Fruit fly (Drosophila melanogaster) whole organism, embryonic: ENCODE data around the gene Prp39.

Experiments
- ATbp ChIP-seq: fragments of 200-800 bp; sonication (Bioruptor generic); optimal IDR thresholded peaks from 2 replicates; lab custom pipeline; 2017; ENCODE audit warnings: missing biosample characterization, mild to moderate bottlenecking, missing genetic modification characterization, missing genetic modification reagents
- Atf3 ChIP-seq: fragments of 200-800 bp; sonication (Bioruptor generic); optimal IDR thresholded peaks from 3 replicates; lab custom pipeline; 2016; ENCODE audit warnings: missing biosample characterization, missing genetic modification characterization
- Awh ChIP-seq: fragments of 200-800 bp; sonication (Bioruptor generic); IDR thresholded peaks from 2 replicates; pipeline ENCODE4, ENCODE4 v1.3.6; 2022; ENCODE audit warnings: missing biosample characterization, missing genetic modification characterization
- BtbVII ChIP-seq: fragments of 200-800 bp; sonication (Bioruptor generic); optimal IDR thresholded peaks from 3 replicates; lab custom pipeline; 2017; ENCODE audit warnings: missing biosample characterization, mild to moderate bottlenecking, missing genetic modification characterization
- CG11093 ChIP-seq: fragments of 200-800 bp; sonication (Bioruptor generic); IDR thresholded peaks from 3 replicates; pipeline ENCODE4 v1.3.6; 2022; ENCODE audit warnings: missing biosample characterization, missing genetic modification characterization
- CG12236 ChIP-seq: fragments of 200-800 bp; sonication (Bioruptor generic); optimal IDR thresholded peaks from 2 replicates; lab custom pipeline; 2016; ENCODE audit warnings: missing biosample characterization, missing genetic modification characterization
- CG1529 ChIP-seq: fragments of 200-800 bp; sonication (Bioruptor generic); optimal IDR thresholded peaks from 3 replicates; lab custom pipeline; 2018; ENCODE audit warnings: missing biosample characterization, missing genetic modification characterization
- CG1602 ChIP-seq: fragments of 200-800 bp; sonication (Bioruptor generic); optimal IDR thresholded peaks from 3 replicates; lab custom pipeline; 2016; ENCODE audit warnings: missing biosample characterization, missing genetic modification characterization
- CG16863 ChIP-seq: fragments of 200-800 bp; sonication (Bioruptor generic); optimal IDR thresholded peaks from 3 replicates; lab custom pipeline; 2016; ENCODE audit warnings: missing biosample characterization, missing genetic modification characterization
- CG17829 ChIP-seq: fragments of 200-800 bp; optimal IDR thresholded peaks from 2 replicates; lab custom pipeline; 2019; ENCODE audit warnings: missing biosample characterization, mild to moderate bottlenecking, missing genetic modification characterization, moderate library complexity
- CG30020 ChIP-seq: fragments of 200-800 bp; optimal IDR thresholded peaks from 2 replicates; lab custom pipeline; 2019; ENCODE audit warnings: missing biosample characterization, mild to moderate bottlenecking, missing genetic modification characterization, moderate library complexity
- CG4360 ChIP-seq: fragments of 200-800 bp; sonication (Bioruptor generic); IDR thresholded peaks from 2 replicates; pipeline ENCODE4 v1.3.6; 2022; ENCODE audit warnings: missing biosample characterization, missing genetic modification characterization
- CG6683 ChIP-seq: fragments of 200-800 bp; sonication (Bioruptor generic); optimal IDR thresholded peaks from 2 replicates; lab custom pipeline; 2017; ENCODE audit warnings: missing biosample characterization, mild to moderate bottlenecking, missing genetic modification characterization, missing genetic modification reagents
- CG6689 ChIP-seq: fragments of 200-800 bp; sonication (Bioruptor generic); IDR thresholded peaks from 2 replicates; pipeline ENCODE4 v1.3.6; 2022; ENCODE audit warnings: missing biosample characterization, missing genetic modification characterization
- CG7271 ChIP-seq: fragments of 200-800 bp; sonication (Bioruptor generic); optimal IDR thresholded peaks from 2 replicates; lab custom pipeline; 2018; ENCODE audit warnings: missing biosample characterization, mild to moderate bottlenecking, missing genetic modification characterization, moderate library complexity
- CG7963 ChIP-seq: fragments of 200-800 bp; sonication (Bioruptor generic); IDR thresholded peaks from 3 replicates; pipeline ENCODE4 v1.3.6; 2022; ENCODE audit warnings: missing biosample characterization, missing genetic modification characterization; ENCODE audit not compliant: partially characterized antibody
- CHES-1-like ChIP-seq: fragments of 200-800 bp; sonication (Bioruptor generic); optimal IDR thresholded peaks from 2 replicates; lab custom pipeline; 2016; ENCODE audit warnings: missing biosample characterization, missing genetic modification characterization
- D19A ChIP-seq: fragments of 200-800 bp; optimal IDR thresholded peaks from 3 replicates; lab custom pipeline; 2019; ENCODE audit warnings: missing biosample characterization, mild to moderate bottlenecking, missing genetic modification characterization, moderate library complexity
- D19B ChIP-seq: fragments of 200-800 bp; sonication (Bioruptor generic); optimal IDR thresholded peaks from 2 replicates; lab custom pipeline; 2017; ENCODE audit warnings: missing biosample characterization, mild to moderate bottlenecking, missing genetic modification characterization
- Dp ChIP-seq: fragments of 200-800 bp; sonication (Bioruptor generic); optimal IDR thresholded peaks from 2 replicates; lab custom pipeline; 2018; ENCODE audit warnings: missing biosample characterization, mild to moderate bottlenecking, missing genetic modification characterization, moderate library complexity
- E2f2 ChIP-seq: fragments of 200-800 bp; sonication (Bioruptor generic); IDR thresholded peaks from 2 replicates; pipeline ENCODE4 v1.3.6; 2022; ENCODE audit warnings: missing biosample characterization, missing genetic modification characterization
- Elba2 ChIP-seq: fragments of 200-800 bp; sonication (Bioruptor generic); optimal IDR thresholded peaks from 3 replicates; lab custom pipeline; 2016; ENCODE audit warnings: missing biosample characterization, missing genetic modification characterization
- Oli ChIP-seq: fragments of 200-800 bp; sonication (Bioruptor generic); optimal IDR thresholded peaks from 2 replicates; lab custom pipeline; 2018; ENCODE audit warnings: missing biosample characterization, mild to moderate bottlenecking, missing genetic modification characterization, moderate library complexity
- Opbp ChIP-seq: fragments of 200-800 bp; sonication (Bioruptor generic); IDR thresholded peaks from 3 replicates; pipeline ENCODE4 v1.3.6; 2022; ENCODE audit warnings: missing biosample characterization, missing genetic modification characterization; ENCODE audit not compliant: partially characterized antibody
- Side ChIP-seq: fragments of 200-800 bp; sonication (Bioruptor generic); optimal IDR thresholded peaks from 2 replicates; lab custom pipeline; 2016; ENCODE audit warnings: missing biosample characterization, missing genetic modification characterization
- Trl ChIP-seq, 3 experiments: fragments of >200 bp in 2 of 3; fragments of 200-800 bp in 1 of 3; sonication (Bioruptor generic) in 1 of 3; optimal IDR thresholded peaks; 2 replicates in 1 of 3; 3 replicates in 2 of 3; lab custom pipeline; 2016 to 2017; ENCODE audit warnings: missing biosample characterization in 1 of 3, missing genetic modification characterization in 1 of 3
- Xrp1 ChIP-seq: fragments of 200-800 bp; sonication (Bioruptor generic); IDR thresholded peaks from 2 replicates; pipeline ENCODE4 v1.3.6; 2022; ENCODE audit warnings: missing biosample characterization, missing genetic modification characterization
- az2 ChIP-seq: fragments of 200-800 bp; sonication (Bioruptor generic); optimal IDR thresholded peaks from 3 replicates; lab custom pipeline; 2016; ENCODE audit warnings: missing biosample characterization, missing genetic modification characterization
- cg ChIP-seq: fragments of 200-800 bp; sonication (Bioruptor generic); optimal IDR thresholded peaks from 3 replicates; lab custom pipeline; 2019; ENCODE audit warnings: missing biosample characterization, mild to moderate bottlenecking, missing genetic modification characterization, moderate library complexity
- crp ChIP-seq, 2 experiments: fragments of 200-800 bp; sonication (Bioruptor generic); optimal IDR thresholded peaks; 2 replicates in 1 of 2; 3 replicates in 1 of 2; lab custom pipeline; 2017; ENCODE audit warnings: missing biosample characterization in 2 of 2, missing genetic modification characterization in 2 of 2, mild to moderate bottlenecking in 1 of 2, moderate library complexity in 1 of 2
- cwo ChIP-seq: fragments of 200-800 bp; sonication (Bioruptor generic); optimal IDR thresholded peaks from 3 replicates; lab custom pipeline; 2017; ENCODE audit warnings: missing biosample characterization, missing genetic modification characterization, mild to moderate bottlenecking, moderate library complexity, missing genetic modification reagents
- dmrt11E ChIP-seq: fragments of 200-800 bp; sonication (Bioruptor generic); optimal IDR thresholded peaks from 3 replicates; lab custom pipeline; 2018; ENCODE audit warnings: missing biosample characterization, mild to moderate bottlenecking, missing genetic modification characterization, moderate library complexity
- hkb ChIP-seq, 2 experiments: fragments of 200-800 bp in 1 of 2; fragments of >200 bp in 1 of 2; sonication (Bioruptor generic) in 1 of 2; IDR thresholded peaks in 1 of 2; optimal IDR thresholded peaks in 1 of 2; 2 replicates each; pipeline versions ENCODE4 v1.3.6 to Lab custom; 2017 to 2022; ENCODE audit warnings: missing biosample characterization in 1 of 2, missing genetic modification characterization in 1 of 2
- kay ChIP-seq: fragments of 200-800 bp; sonication (Bioruptor generic); optimal IDR thresholded peaks from 2 replicates; lab custom pipeline; 2016; ENCODE audit warnings: missing biosample characterization, missing genetic modification characterization
- knrl ChIP-seq: fragments of 200-800 bp; sonication (Bioruptor generic); IDR thresholded peaks from 3 replicates; pipeline ENCODE4 v1.3.6; 2022; ENCODE audit warnings: missing biosample characterization, missing genetic modification characterization; ENCODE audit not compliant: partially characterized antibody
- lab ChIP-seq: fragments of 200-800 bp; sonication (Bioruptor generic); optimal IDR thresholded peaks from 3 replicates; lab custom pipeline; 2017; ENCODE audit warnings: missing biosample characterization, missing genetic modification characterization, mild to moderate bottlenecking, moderate library complexity, missing genetic modification reagents
- nerfin-1 ChIP-seq: fragments of 200-800 bp; sonication (Bioruptor generic); optimal IDR thresholded peaks from 3 replicates; lab custom pipeline; 2019; ENCODE audit warnings: missing biosample characterization, mild to moderate bottlenecking, missing genetic modification characterization, moderate library complexity
- nmo ChIP-seq: fragments of 200-800 bp; sonication (Bioruptor generic); optimal IDR thresholded peaks from 2 replicates; lab custom pipeline; 2018; ENCODE audit warnings: missing biosample characterization, mild to moderate bottlenecking, missing genetic modification characterization, moderate library complexity
- otp ChIP-seq: fragments of 200-800 bp; sonication (Bioruptor generic); IDR thresholded peaks from 3 replicates; pipeline ENCODE4, ENCODE4 v1.3.6; 2022; ENCODE audit warnings: missing biosample characterization, missing genetic modification characterization
- p53 ChIP-seq: fragments of 200-800 bp; sonication (Bioruptor generic); optimal IDR thresholded peaks from 2 replicates; lab custom pipeline; 2016; ENCODE audit warnings: missing biosample characterization, missing genetic modification characterization
- pb ChIP-seq: fragments of 200-800 bp; sonication (Bioruptor generic); optimal IDR thresholded peaks from 3 replicates; lab custom pipeline; 2016; ENCODE audit warnings: missing biosample characterization, missing genetic modification characterization
- peb ChIP-seq: fragments of 200-800 bp; sonication (Bioruptor generic); IDR thresholded peaks from 2 replicates; pipeline ENCODE4 v1.3.6; 2022; ENCODE audit warnings: missing biosample characterization, missing genetic modification characterization
- prd ChIP-seq, 3 experiments: fragments of >200 bp in 2 of 3; fragments of 200-800 bp in 1 of 3; sonication (Bioruptor generic) in 1 of 3; optimal IDR thresholded peaks in 2 of 3; IDR thresholded peaks in 1 of 3; 2 replicates in 2 of 3; 3 replicates in 1 of 3; pipeline versions ENCODE4 v1.3.6 to Lab custom; 2017 to 2022; ENCODE audit warnings: missing biosample characterization in 1 of 3, missing genetic modification characterization in 1 of 3
- pros ChIP-seq: fragments of 200-800 bp; sonication (Bioruptor generic); optimal IDR thresholded peaks from 3 replicates; lab custom pipeline; 2019; ENCODE audit warnings: missing biosample characterization, mild to moderate bottlenecking, missing genetic modification characterization, moderate library complexity
- scrt ChIP-seq: fragments of 200-800 bp; sonication (Bioruptor generic); optimal IDR thresholded peaks from 2 replicates; lab custom pipeline; 2018; ENCODE audit warnings: missing biosample characterization, mild to moderate bottlenecking, missing genetic modification characterization, moderate library complexity
- unc-4 ChIP-seq: fragments of 200-800 bp; sonication (Bioruptor generic); IDR thresholded peaks from 2 replicates; pipeline ENCODE4 v1.3.6; 2022; ENCODE audit warnings: missing biosample characterization, missing genetic modification characterization; ENCODE audit not compliant: partially characterized antibody
- zf30C ChIP-seq: fragments of 200-800 bp; sonication (Bioruptor generic); optimal IDR thresholded peaks from 3 replicates; lab custom pipeline; 2018; ENCODE audit warnings: missing biosample characterization, mild to moderate bottlenecking, missing genetic modification characterization

Prp39 gene

DNA sequence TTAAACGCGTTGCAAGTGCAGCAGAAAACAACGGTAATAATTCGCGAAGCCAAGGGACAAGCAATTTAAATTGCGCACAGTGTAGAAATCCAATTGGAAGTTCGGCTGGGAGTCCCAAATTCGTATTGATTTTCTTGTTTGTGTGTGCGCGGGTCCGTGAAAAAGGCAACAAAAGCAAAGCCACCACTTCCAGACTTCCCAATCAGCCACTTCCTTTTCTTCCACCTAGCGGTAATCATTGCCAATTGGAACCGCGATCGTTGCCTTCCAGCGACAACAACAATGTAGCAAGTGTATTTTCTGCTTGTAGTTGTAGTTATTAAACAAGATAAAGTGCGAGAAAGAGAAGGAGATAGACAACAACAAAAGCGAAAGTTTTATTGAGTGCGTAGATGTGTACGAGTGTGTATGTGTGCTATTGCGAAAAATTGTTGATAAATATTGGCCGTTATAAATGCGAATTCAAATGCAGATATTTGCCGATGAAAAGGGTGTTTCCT lies 33.5 kb downstream of the Prp39 start (continued):
- TF ChIP-seq nmo (GFP tag; lab: Kevin White, UChicago) (no peak), cwo (no peak), BtbVII (GFP tag; lab: Kevin White, UChicago) (peak; percentile 4), knrl (no peak), otp (GFP tag; lab: Robert Waterston, UW) (0 out of 3 replicates have a peak, but pooled peaks have one; percentile 2), peb (GFP tag; lab: Robert Waterston, UW) (no peak), Trl (optimal IDR thresholded peaks at IDR 0.05; lab: Kevin White, UChicago) (no peak), Trl (GFP tag; optimal IDR thresholded peaks at IDR 0.05; lab: Kevin White, UChicago) (no peak), Xrp1 (GFP tag; lab: Robert Waterston, UW) (0 out of 2 replicates have a peak, but pooled peaks have one; percentile 36), zf30C (peak; percentile 23), cg (GFP tag; lab: Kevin White, UChicago) (peak; percentile 48), Awh (GFP tag; lab: Robert Waterston, UW) (0 out of 2 replicates have a peak, but pooled peaks have one; percentile 64), CG4360 (GFP tag; lab: Robert Waterston, UW) (0 out of 2 replicates have a peak, but pooled peaks have one; percentile 55), crp (GFP tag; optimal IDR thresholded peaks at IDR 0.05; lab: Kevin White, UChicago) (peak in 1 of 2 experiments; percentile 13)

dm6 chr3R:28845981-28846380 lies 34.1 kb downstream of the Prp39 start:
- no peak for TF ChIP-seq CG16863 (GFP tag; lab: Kevin White, UChicago)
- TF ChIP-seq CG17829 (tag; lab: Kevin White, UChicago): no peak
- TF ChIP-seq az2: no peak
- no peak for TF ChIP-seq CG7271 (tag; lab: Kevin White, UChicago)
- no peak for TF ChIP-seq CG30020 (tag; lab: Kevin White, UChicago)
- TF ChIP-seq CG1602: no peak
- TF ChIP-seq prd (optimal IDR thresholded peaks at IDR 0.05; lab: Kevin White, UChicago): no peak
- no peak for TF ChIP-seq prd (GFP tag; IDR thresholded peaks at IDR 0.05; lab: Robert Waterston, UW)
- no peak for TF ChIP-seq pb
- peak; percentile 61 for TF ChIP-seq nerfin-1
- no peak for TF ChIP-seq CHES-1-like (GFP tag; lab: Kevin White, UChicago)
- no peak for TF ChIP-seq D19B (GFP tag; lab: Kevin White, UChicago)
- no peak for TF ChIP-seq Oli (tag; lab: Kevin White, UChicago)
- no peak for TF ChIP-seq p53 (GFP tag; lab: Kevin White, UChicago)
- no peak for TF ChIP-seq unc-4 (GFP tag; lab: Robert Waterston, UW)
- TF ChIP-seq D19A (tag; lab: Kevin White, UChicago): peak; percentile 26
- TF ChIP-seq CG7963: no peak
- no peak for TF ChIP-seq ATbp
- TF ChIP-seq scrt (GFP tag; lab: Kevin White, UChicago): no peak
- no peak for TF ChIP-seq lab (GFP tag; lab: Kevin White, UChicago)
- no peak for TF ChIP-seq CG12236 (GFP tag; lab: Kevin White, UChicago)
- TF ChIP-seq kay: no peak
- no peak for TF ChIP-seq CG1529 (GFP tag; lab: Kevin White, UChicago)
- no peak for TF ChIP-seq Atf3 (GFP tag; lab: Kevin White, UChicago)
- TF ChIP-seq hkb (optimal IDR thresholded peaks at IDR 0.05; lab: Kevin White, UChicago): no peak
- no peak for TF ChIP-seq hkb (GFP tag; IDR thresholded peaks at IDR 0.05; lab: Robert Waterston, UW)
- no peak for TF ChIP-seq CG11093 (GFP tag; lab: Robert Waterston, UW)
- TF ChIP-seq Awh (GFP tag; lab: Robert Waterston, UW): no peak
- peak; percentile 54 for TF ChIP-seq pros (GFP tag; lab: Kevin White, UChicago)
- TF ChIP-seq Dp (GFP tag; lab: Kevin White, UChicago): no peak
- no peak for TF ChIP-seq CG6683 (GFP tag; lab: Kevin White, UChicago)
- no peak for TF ChIP-seq Elba2 (GFP tag; lab: Kevin White, UChicago)
- TF ChIP-seq dmrt11E (tag; lab: Kevin White, UChicago): no peak
- no peak for TF ChIP-seq E2f2 (GFP tag; lab: Robert Waterston, UW)
- no peak for TF ChIP-seq Side
- TF ChIP-seq Opbp (GFP tag; lab: Robert Waterston, UW): no peak
- TF ChIP-seq CG6689 (GFP tag; lab: Robert Waterston, UW): no peak
